Worm (Caenorhabditis elegans) whole organism, mixed stage, embryonic: ENCODE results near the gene srx-84.

ENCODE experiments used
- drap-1 ChIP-seq: fragments of 200-800 bp; sonication (Bioruptor generic); optimal IDR thresholded peaks from 3 replicates; lab custom pipeline; 2018; ENCODE audit warnings: mild to moderate bottlenecking, missing genetic modification characterization, missing compliant biosample characterization
- elt-3 ChIP-seq: fragments of 150-350 bp; optimal IDR thresholded peaks from 2 replicates; lab custom pipeline; 2014; ENCODE audit warnings: missing biosample characterization, missing genetic modification characterization
- lsy-2 ChIP-seq: fragments of 150-350 bp; optimal IDR thresholded peaks from 2 replicates; lab custom pipeline; 2014; ENCODE audit warnings: missing biosample characterization, missing genetic modification characterization
- mab-5 ChIP-seq: fragments of 150-350 bp; optimal IDR thresholded peaks from 2 replicates; lab custom pipeline; 2014; ENCODE audit warnings: missing biosample characterization, missing genetic modification characterization
- nhr-12 ChIP-seq: fragments of 150-350 bp; optimal IDR thresholded peaks from 2 replicates; lab custom pipeline; 2014; ENCODE audit warnings: missing biosample characterization, missing genetic modification characterization
- nhr-237 ChIP-seq: fragments of 150-350 bp; optimal IDR thresholded peaks from 2 replicates; lab custom pipeline; 2014; ENCODE audit warnings: missing biosample characterization, missing genetic modification characterization
- pha-4 ChIP-seq: fragments of 150-350 bp; optimal IDR thresholded peaks from 2 replicates; lab custom pipeline; 2018; ENCODE audit warnings: missing biosample characterization, missing genetic modification reagents, missing genetic modification characterization
- tbx-8 ChIP-seq: fragments of 200-800 bp; sonication (Bioruptor generic); optimal IDR thresholded peaks from 2 replicates; lab custom pipeline; 2018; ENCODE audit warnings: mild to moderate bottlenecking, missing genetic modification characterization, moderate library complexity, missing compliant biosample characterization
- unc-120 ChIP-seq: sonication (generic microtip); optimal IDR thresholded peaks from 2 replicates; lab custom pipeline; 2017; ENCODE audit warnings: missing genetic modification characterization, missing compliant biosample characterization; ENCODE audit not compliant: poor library complexity, severe bottlenecking
- unc-62 ChIP-seq: fragments of 150-350 bp; optimal IDR thresholded peaks from 2 replicates; lab custom pipeline; 2014; ENCODE audit warnings: missing biosample characterization, missing genetic modification reagents, missing genetic modification characterization
- ztf-11 ChIP-seq: fragments of 150-350 bp; optimal IDR thresholded peaks from 2 replicates; lab custom pipeline; 2014; ENCODE audit warnings: missing biosample characterization, missing genetic modification characterization

- TF ChIP-seq nhr-12 (tag; lab: Kevin White, UChicago) (no peak), pha-4 (no peak), unc-120 (no peak), nhr-237 (tag; lab: Kevin White, UChicago) (no peak), drap-1 (GFP tag; lab: Kevin White, UChicago) (no peak), elt-3 (no peak), ztf-11 (tag; lab: Kevin White, UChicago) (no peak), unc-62 (GFP tag; lab: Kevin White, UChicago) (no peak), mab-5 (tag; lab: Kevin White, UChicago) (no peak), tbx-8 (GFP tag; lab: Kevin White, UChicago) (no peak), lsy-2 (tag; lab: Kevin White, UChicago) (no peak)
These were observed 46.5 kb upstream of the srx-84 start, which contains the start of gene srx-85 for ce11 chrV:11552379-11552778.
